Worm (Caenorhabditis elegans) whole organism, L3 larva: Measurements from ENCODE around the gene sri-48.

Source experiments
- ZK546.5 ChIP-seq: sonication (generic microtip); optimal IDR thresholded peaks from 2 replicates; lab custom pipeline; 2017; ENCODE audit warnings: missing biosample characterization, missing genetic modification characterization
- ceh-28 ChIP-seq: fragments of 150-350 bp; optimal IDR thresholded peaks from 2 replicates; lab custom pipeline; 2014; ENCODE audit warnings: missing biosample characterization, missing genetic modification reagents, missing genetic modification characterization
- elt-1 ChIP-seq: fragments of 150-350 bp; optimal IDR thresholded peaks from 2 replicates; lab custom pipeline; 2014; ENCODE audit warnings: missing biosample characterization, missing genetic modification characterization
- elt-2 ChIP-seq: sonication (generic microtip); optimal IDR thresholded peaks from 2 replicates; lab custom pipeline; 2016; ENCODE audit warnings: missing genetic modification reagents, mild to moderate bottlenecking, missing genetic modification characterization, missing compliant biosample characterization
- elt-3 ChIP-seq, 3 experiments: fragments of 150-350 bp in 1 of 3; sonication (generic microtip) in 2 of 3; optimal IDR thresholded peaks; 2 replicates in 2 of 3; 4 replicates in 1 of 3; lab custom pipeline; 2014 to 2017; ENCODE audit warnings: missing biosample characterization in 3 of 3, missing genetic modification characterization in 3 of 3
- jun-1 ChIP-seq: fragments of 150-350 bp; optimal IDR thresholded peaks from 2 replicates; lab custom pipeline; 2014; ENCODE audit warnings: missing biosample characterization, missing genetic modification reagents, missing genetic modification characterization
- nhr-67 ChIP-seq: fragments of 150-350 bp; optimal IDR thresholded peaks from 2 replicates; lab custom pipeline; 2014; ENCODE audit warnings: missing biosample characterization, missing genetic modification characterization
- nhr-76 ChIP-seq: fragments of 150-350 bp; sonication (generic microtip); optimal IDR thresholded peaks from 5 replicates; lab custom pipeline; 2014; ENCODE audit warnings: missing biosample characterization, missing genetic modification characterization
- unc-39 ChIP-seq: sonication (generic microtip); optimal IDR thresholded peaks from 4 replicates; lab custom pipeline; 2017; ENCODE audit warnings: missing biosample characterization, missing genetic modification characterization

- TF ChIP-seq nhr-67 (tag; lab: Kevin White, UChicago) (no peak), elt-3 (tag; optimal IDR thresholded peaks at IDR 0.05; lab: Kevin White, UChicago) (no peak), unc-39 (tag; lab: Kevin White, UChicago) (no peak), ZK546.5 (tag; lab: Kevin White, UChicago) (no peak), nhr-76 (no peak), elt-1 (tag; lab: Kevin White, UChicago) (no peak), ceh-28 (no peak), elt-2 (no peak), jun-1 (no peak)
These were observed 44.4 kb downstream of the sri-48 start, which contains the start of gene sri-33 for ce11 chrII:3156749-3157148.
